Worm (Caenorhabditis elegans) whole organism, early embryonic: ENCODE results near the gene srz-62.
"Not testable (repeated sequence)": the region's sequence is repeated elsewhere in the genome, so short reads cannot be mapped to it uniquely, and the experiment has no call there.

Experiments used
- B0310.2 ChIP-seq: sonication (generic microtip); optimal IDR thresholded peaks from 2 replicates; lab custom pipeline; 2016; ENCODE audit warnings: mild to moderate bottlenecking, missing genetic modification characterization, missing compliant biosample characterization
- F13C5.2 ChIP-seq: sonication (generic microtip); optimal IDR thresholded peaks from 2 replicates; lab custom pipeline; 2017; ENCODE audit warnings: mild to moderate bottlenecking, missing genetic modification characterization, inconsistent platforms, missing compliant biosample characterization
- aly-1 ChIP-seq: sonication (generic microtip); optimal IDR thresholded peaks from 2 replicates; lab custom pipeline; 2016; ENCODE audit warnings: missing genetic modification characterization, missing compliant biosample characterization
- ama-1 ChIP-seq: fragments of 150-350 bp; optimal IDR thresholded peaks from 2 replicates; lab custom pipeline; 2014
- ceh-13 ChIP-seq: fragments of 200-800 bp; sonication (Bioruptor generic); optimal IDR thresholded peaks from 2 replicates; lab custom pipeline; 2018; ENCODE audit warnings: mild to moderate bottlenecking, missing genetic modification characterization, missing compliant biosample characterization
- ceh-36 ChIP-seq: sonication (generic microtip); optimal IDR thresholded peaks from 2 replicates; lab custom pipeline; 2016; ENCODE audit warnings: missing genetic modification characterization, inconsistent platforms, missing compliant biosample characterization
- ets-7 ChIP-seq: sonication (generic microtip); optimal IDR thresholded peaks from 2 replicates; lab custom pipeline; 2016; ENCODE audit warnings: missing genotype, missing genetic modification characterization, missing compliant biosample characterization
- flt-1 ChIP-seq: fragments of 200-800 bp; sonication (Bioruptor generic); IDR thresholded peaks from 2 replicates; pipeline ENCODE4 v1.3.6; 2022; ENCODE audit warnings: missing genetic modification characterization, missing compliant biosample characterization
- hmbx-1 ChIP-seq: sonication (generic microtip); optimal IDR thresholded peaks from 2 replicates; lab custom pipeline; 2016; ENCODE audit warnings: mild to moderate bottlenecking, missing genetic modification characterization, missing compliant biosample characterization
- hmg-4 ChIP-seq: fragments of 200-800 bp; sonication (Bioruptor generic); optimal IDR thresholded peaks from 2 replicates; lab custom pipeline; 2018; ENCODE audit warnings: mild to moderate bottlenecking, missing genetic modification characterization, missing compliant biosample characterization
- hnd-1 ChIP-seq: sonication (generic microtip); optimal IDR thresholded peaks from 2 replicates; lab custom pipeline; 2016; ENCODE audit warnings: missing genetic modification characterization, missing compliant biosample characterization
- pes-1 ChIP-seq: fragments of 200-800 bp; sonication (Bioruptor generic); IDR thresholded peaks from 2 replicates; pipeline ENCODE4 v1.3.6; 2022; ENCODE audit warnings: missing genetic modification reagents, missing genetic modification characterization, missing compliant biosample characterization
- scrt-1 ChIP-seq: fragments of 200-800 bp; sonication (Bioruptor generic); IDR thresholded peaks from 2 replicates; pipeline ENCODE4 v1.3.6; 2022; ENCODE audit warnings: missing genetic modification characterization, missing compliant biosample characterization
- sea-1 ChIP-seq: fragments of 200-800 bp; sonication (Bioruptor generic); conservative IDR thresholded peaks from 2 replicates; pipeline ENCODE4 v1.3.6; 2022; ENCODE audit warnings: missing genetic modification characterization, missing compliant biosample characterization
- tbx-11 ChIP-seq: fragments of 200-800 bp; sonication (Bioruptor generic); IDR thresholded peaks from 2 replicates; pipeline ENCODE4 v1.3.6; 2022; ENCODE audit warnings: missing genetic modification characterization, missing compliant biosample characterization
- tbx-37 ChIP-seq: fragments of 200-800 bp; sonication (Bioruptor generic); conservative IDR thresholded peaks from 2 replicates; pipeline ENCODE4 v1.3.6; 2022; ENCODE audit warnings: missing genetic modification reagents, missing genetic modification characterization, missing compliant biosample characterization
- tra-4 ChIP-seq: sonication (generic microtip); optimal IDR thresholded peaks from 2 replicates; lab custom pipeline; 2017; ENCODE audit warnings: missing genetic modification characterization, missing compliant biosample characterization

Gene srz-62

ce11 chrIV:3909114-3909513 is 8.8 kb downstream of the srz-62 start, which contains the start of gene F56D6.13:
TSS of gene F56D6.13 (plus strand) at chrIV:3909414.
- TF ChIP-seq ama-1 (lab: Kevin White, UChicago): no peak
- TF ChIP-seq flt-1 (GFP tag; lab: Robert Waterston, UW): no peak
- no peak for TF ChIP-seq F13C5.2
- TF ChIP-seq hmg-4 (GFP tag; lab: Kevin White, UChicago): no peak
- TF ChIP-seq sea-1: no peak
- no peak for TF ChIP-seq scrt-1 (GFP tag; lab: Robert Waterston, UW)
- TF ChIP-seq ets-7: no peak
- no peak for TF ChIP-seq hnd-1
- TF ChIP-seq ceh-13: no peak
- no peak for TF ChIP-seq hmbx-1 (tag; lab: Kevin White, UChicago)
- TF ChIP-seq aly-1 (tag; lab: Kevin White, UChicago): no peak
- no peak for TF ChIP-seq tra-4
- TF ChIP-seq tbx-37 (GFP tag; lab: Robert Waterston, UW): no peak
- TF ChIP-seq tbx-11: no peak
- no peak for TF ChIP-seq pes-1 (GFP tag; lab: Robert Waterston, UW)

- not testable (repeated sequence) for TF ChIP-seq ceh-36 (tag; lab: Kevin White, UChicago); ets-7; ceh-13
Observed at ce11 chrIV:3911848-3912247, 11.5 kb downstream of the srz-62 start, which contains the start of gene F56D6.18. TSS of gene F56D6.18 (minus strand) at chrIV:3911948.

DNA sequence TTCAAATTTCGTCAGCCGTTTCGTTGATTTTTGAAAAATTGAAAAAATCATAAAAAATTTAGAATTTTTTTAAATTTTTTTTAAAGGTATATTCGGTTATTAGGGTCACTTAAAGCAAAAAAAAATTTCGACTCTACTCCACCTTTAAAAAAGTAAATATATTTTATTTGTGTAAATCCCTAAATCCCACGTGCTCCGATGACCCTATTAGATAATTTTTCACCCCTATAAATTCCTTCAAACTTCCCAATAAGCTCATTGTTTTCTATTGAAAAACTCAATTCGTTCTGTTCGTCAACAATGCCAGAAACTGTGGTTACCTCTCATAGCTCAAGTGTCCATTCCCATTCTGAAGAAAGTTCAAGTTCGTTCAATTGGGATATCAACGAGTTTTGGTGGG is 12.3 kb downstream of the srz-62 start, which contains the start of gene F56D6.20:
Gene F56D6.20, plus strand, starts transcription at position 301 of the 400 bp plus-strand sequence.
- TF ChIP-seq tra-4 (no peak), scrt-1 (GFP tag; lab: Robert Waterston, UW) (no peak), ceh-13 (no peak), tbx-37 (GFP tag; lab: Robert Waterston, UW) (no peak), ceh-36 (tag; lab: Kevin White, UChicago) (no peak), tbx-11 (no peak), aly-1 (tag; lab: Kevin White, UChicago) (no peak), hmg-4 (GFP tag; lab: Kevin White, UChicago) (no peak), sea-1 (no peak), pes-1 (GFP tag; lab: Robert Waterston, UW) (no peak), ets-7 (no peak), ama-1 (lab: Kevin White, UChicago) (no peak), hnd-1 (no peak)

DNA sequence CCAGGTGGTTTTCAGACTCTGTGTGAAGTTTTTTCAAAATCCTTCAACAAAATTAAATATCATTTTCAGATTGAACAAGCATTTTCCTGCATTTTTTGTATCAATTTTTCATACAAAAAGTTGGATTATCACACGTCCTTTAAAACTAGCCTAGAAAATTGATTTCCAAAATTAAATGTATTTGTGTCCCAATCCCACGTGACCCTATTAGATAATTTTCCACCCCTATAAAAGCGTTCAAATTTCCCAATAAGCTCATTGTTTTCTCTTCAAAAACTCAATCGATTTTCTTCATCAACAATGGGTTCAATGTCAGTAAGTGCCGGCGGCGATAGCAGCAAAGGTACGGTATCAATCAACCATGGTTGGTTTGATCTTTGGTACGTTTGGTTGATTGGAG is 14.2 kb downstream of the srz-62 start, which contains the start of gene F56D6.19:
Gene F56D6.19, plus strand, starts transcription at position 301 of the 400 bp plus-strand sequence.
- TF ChIP-seq F13C5.2 (no peak), ets-7 (no peak), tbx-37 (GFP tag; lab: Robert Waterston, UW) (no peak)

ce11 chrIV:3915296-3915695 is 15.0 kb downstream of the srz-62 start, which contains the start of gene srz-20:
TSS of gene srz-20 (plus strand) at chrIV:3915596.
- no peak for TF ChIP-seq aly-1 (tag; lab: Kevin White, UChicago)

ce11 chrIV:3917405-3917804 is 17.1 kb downstream of the srz-62 start, which contains the start of gene F56D6.14:
TSS of gene F56D6.14 (plus strand) at chrIV:3917705.
- TF ChIP-seq tbx-11 (no peak), B0310.2 (tag; lab: Kevin White, UChicago) (no peak), ama-1 (lab: Kevin White, UChicago) (no peak), scrt-1 (GFP tag; lab: Robert Waterston, UW) (no peak), hnd-1 (no peak), ceh-36 (tag; lab: Kevin White, UChicago) (no peak), hmbx-1 (tag; lab: Kevin White, UChicago) (no peak), sea-1 (no peak)

DNA sequence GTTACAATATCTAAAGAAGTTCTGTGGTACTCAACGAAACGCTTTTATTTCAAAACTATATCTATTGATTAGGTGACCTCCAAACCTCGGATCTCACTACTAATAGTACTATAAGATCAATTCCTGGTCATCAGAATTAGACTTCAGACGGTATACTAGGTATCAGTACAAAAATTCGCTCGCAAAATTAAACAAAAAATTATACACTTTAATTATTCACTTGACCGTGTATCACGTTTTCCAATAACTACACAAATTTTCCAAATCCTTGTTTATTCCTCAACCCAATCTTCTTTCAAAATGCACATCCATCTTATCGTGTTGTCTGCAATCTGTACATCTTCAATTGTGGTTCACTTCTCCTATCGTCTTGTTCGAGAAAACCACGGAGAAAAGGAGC is 17.9 kb downstream of the srz-62 start, which contains the start of gene F56D6.23:
Gene F56D6.23, plus strand, starts transcription at position 301 of the 400 bp plus-strand sequence.
- no peak for TF ChIP-seq F13C5.2
- TF ChIP-seq hnd-1: no peak
- TF ChIP-seq ceh-36 (tag; lab: Kevin White, UChicago): no peak
- no peak for TF ChIP-seq pes-1 (GFP tag; lab: Robert Waterston, UW)
- no peak for TF ChIP-seq ceh-13
- TF ChIP-seq ets-7: no peak
- no peak for TF ChIP-seq aly-1 (tag; lab: Kevin White, UChicago)
- no peak for TF ChIP-seq B0310.2 (tag; lab: Kevin White, UChicago)

ce11 chrIV:3919506-3919905 is 19.2 kb downstream of the srz-62 start, which contains the start of gene srz-19:
TSS of gene srz-19 (plus strand) at chrIV:3919806.
- TF ChIP-seq sea-1: no peak
- no peak for TF ChIP-seq ceh-13
- no peak for TF ChIP-seq tbx-37 (GFP tag; lab: Robert Waterston, UW)
- TF ChIP-seq B0310.2 (tag; lab: Kevin White, UChicago): no peak
- TF ChIP-seq ama-1 (lab: Kevin White, UChicago): no peak
- TF ChIP-seq flt-1 (GFP tag; lab: Robert Waterston, UW): no peak
- no peak for TF ChIP-seq tbx-11
- TF ChIP-seq ets-7: no peak
- no peak for TF ChIP-seq ceh-36 (tag; lab: Kevin White, UChicago)
- no peak for TF ChIP-seq scrt-1 (GFP tag; lab: Robert Waterston, UW)
- no peak for TF ChIP-seq hmg-4 (GFP tag; lab: Kevin White, UChicago)
- no peak for TF ChIP-seq hmbx-1 (tag; lab: Kevin White, UChicago)
- TF ChIP-seq F13C5.2: no peak

DNA sequence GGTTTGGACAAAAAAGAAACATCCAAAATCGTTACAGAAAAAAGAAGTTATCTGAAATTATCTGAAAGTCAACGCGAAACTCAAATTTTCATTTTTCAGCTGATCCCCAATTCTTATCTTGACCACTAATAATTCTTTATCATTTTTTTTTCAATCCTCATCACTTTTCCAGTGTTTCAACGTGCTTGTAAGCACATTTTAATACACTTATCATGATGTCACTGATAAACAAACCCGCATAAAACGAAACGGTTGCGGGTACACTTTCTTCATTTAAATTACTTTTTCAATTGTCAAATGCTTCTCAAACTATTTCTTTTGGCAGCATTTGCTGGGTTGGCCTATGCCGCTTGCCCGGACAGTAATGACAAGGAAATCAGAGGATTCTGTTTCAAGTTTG is 21.6 kb downstream of the srz-62 start, which contains the start of gene clec-67:
Gene clec-67, plus strand, starts transcription at position 268 of the 400 bp plus-strand sequence.
- TF ChIP-seq tbx-37 (GFP tag; lab: Robert Waterston, UW) (no peak), ets-7 (no peak), pes-1 (GFP tag; lab: Robert Waterston, UW) (no peak), ceh-36 (tag; lab: Kevin White, UChicago) (no peak), flt-1 (GFP tag; lab: Robert Waterston, UW) (no peak), hnd-1 (no peak), F13C5.2 (no peak), hmg-4 (GFP tag; lab: Kevin White, UChicago) (no peak), B0310.2 (tag; lab: Kevin White, UChicago) (no peak), aly-1 (tag; lab: Kevin White, UChicago) (no peak), tra-4 (no peak), hmbx-1 (tag; lab: Kevin White, UChicago) (no peak)
